Worm (Caenorhabditis elegans): ENCODE results near the gene str-146.

DNA sequence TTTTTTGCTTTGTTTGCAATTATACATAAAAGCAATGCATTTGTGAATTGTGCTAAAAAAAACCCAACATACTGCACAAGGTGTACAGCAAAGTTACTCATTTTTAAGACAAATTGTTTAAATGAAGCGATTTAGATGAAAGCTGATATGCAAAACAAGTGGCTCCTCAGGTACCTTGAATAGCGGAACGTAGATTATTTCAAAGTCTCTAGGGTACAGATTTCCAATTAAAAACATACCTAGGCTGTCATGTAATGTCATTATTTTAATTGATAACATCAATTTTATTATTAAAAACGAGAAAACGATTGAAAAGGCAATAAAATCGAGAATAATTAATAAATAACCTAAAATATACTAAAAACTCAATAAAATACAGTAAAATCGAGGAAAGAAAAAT, 33.2 kb downstream of the str-146 start, which contains the start of gene str-139:
- TF ChIP-seq cog-1 (tag; optimal IDR thresholded peaks at IDR 0.05) = no peak
- no peak for TF ChIP-seq flt-1 (GFP tag; IDR thresholded peaks at IDR 0.05)
- TF ChIP-seq ztf-23 (GFP tag; IDR thresholded peaks at IDR 0.05) = no peak
- no peak for TF ChIP-seq ref-1 (GFP tag; conservative IDR thresholded peaks at IDR 0.05)
- no peak for TF ChIP-seq med-1 (GFP tag; optimal IDR thresholded peaks at IDR 0.05; ENCODE audit: insufficient read depth)
- TF ChIP-seq tab-1 (GFP tag; IDR thresholded peaks at IDR 0.05) = no peak
- TF ChIP-seq klf-2 (GFP tag; conservative IDR thresholded peaks at IDR 0.05) = no peak
- no peak for TF ChIP-seq ztf-29 (GFP tag; IDR thresholded peaks at IDR 0.05)

All from whole organism, midembryonic.